Fruit fly (Drosophila melanogaster): ENCODE results near the gene Kdsr.

dm6 chr3R:25221203-25221807 lies 41.0 kb downstream of the Kdsr start, which contains the start of gene Alg9:
- TF ChIP-seq spab (GFP tag; optimal IDR thresholded peaks at IDR 0.05), result no peak
- no peak for TF ChIP-seq Eip93F (GFP tag; optimal IDR thresholded peaks at IDR 0.05)
- no peak for TF ChIP-seq lz (GFP tag; optimal IDR thresholded peaks at IDR 0.05)
- no peak for TF ChIP-seq ss (GFP tag; optimal IDR thresholded peaks at IDR 0.05)
- no peak for TF ChIP-seq Gug (GFP tag; IDR thresholded peaks at IDR 0.05)
- TF ChIP-seq vri (GFP tag; optimal IDR thresholded peaks at IDR 0.05), result no peak
- TF ChIP-seq acj6 (GFP tag; optimal IDR thresholded peaks at IDR 0.05), result no peak
- TF ChIP-seq CG6792 (GFP tag; optimal IDR thresholded peaks at IDR 0.05), result no peak
- no peak for TF ChIP-seq Lpt (GFP tag; optimal IDR thresholded peaks at IDR 0.05)
- no peak for TF ChIP-seq Blimp-1 (GFP tag; optimal IDR thresholded peaks at IDR 0.05)
- TF ChIP-seq CG8319 (GFP tag; optimal IDR thresholded peaks at IDR 0.05), result no peak
- no peak for TF ChIP-seq CG7368 (GFP tag; optimal IDR thresholded peaks at IDR 0.05)
- TF ChIP-seq CG10631 (GFP tag; optimal IDR thresholded peaks at IDR 0.05), result no peak
- TF ChIP-seq CG16779 (tag; optimal IDR thresholded peaks at IDR 0.05), result no peak

Measured in whole organism, prepupa.